Fruit fly (Drosophila melanogaster) whole organism, embryonic: ENCODE results near the gene Pig1.
A peak's percentile ranks its signal among the peaks of the same experiment; 100 is the strongest.

ENCODE experiments used
- ATbp ChIP-seq: fragments of 200-800 bp; sonication (Bioruptor generic); optimal IDR thresholded peaks from 2 replicates; lab custom pipeline; 2017; ENCODE audit warnings: missing biosample characterization, mild to moderate bottlenecking, missing genetic modification characterization, missing genetic modification reagents
- BEAF-32 ChIP-seq: fragments of 200-800 bp; sonication (Bioruptor generic); optimal IDR thresholded peaks from 3 replicates; lab custom pipeline; 2017; ENCODE audit warnings: missing biosample characterization, missing genetic modification characterization, mild to moderate bottlenecking, moderate library complexity, missing genetic modification reagents
- Bgb ChIP-seq: fragments of 200-800 bp; sonication (Bioruptor generic); IDR thresholded peaks from 2 replicates; pipeline ENCODE4 v1.3.6; 2022; ENCODE audit warnings: missing biosample characterization, missing genetic modification characterization; ENCODE audit not compliant: partially characterized antibody
- CG11456 ChIP-seq: fragments of 200-800 bp; sonication (Bioruptor generic); IDR thresholded peaks from 3 replicates; pipeline ENCODE4 v1.3.6; 2022; ENCODE audit warnings: missing biosample characterization, missing genetic modification characterization
- CG12744 ChIP-seq: fragments of 200-800 bp; sonication (Bioruptor generic); optimal IDR thresholded peaks from 2 replicates; lab custom pipeline; 2016; ENCODE audit warnings: missing biosample characterization, missing genetic modification characterization
- CG13287 ChIP-seq: fragments of 200-800 bp; sonication (Bioruptor generic); IDR thresholded peaks from 2 replicates; pipeline ENCODE4 v1.3.6; 2022; ENCODE audit warnings: missing biosample characterization, missing genetic modification characterization; ENCODE audit not compliant: partially characterized antibody
- CG15601 ChIP-seq: fragments of 200-800 bp; sonication (Bioruptor generic); optimal IDR thresholded peaks from 3 replicates; lab custom pipeline; 2019; ENCODE audit warnings: missing biosample characterization, mild to moderate bottlenecking, missing genetic modification characterization, moderate library complexity
- CG2202 ChIP-seq: fragments of 200-800 bp; sonication (Bioruptor generic); optimal IDR thresholded peaks from 2 replicates; lab custom pipeline; 2018; ENCODE audit warnings: missing biosample characterization, mild to moderate bottlenecking, missing genetic modification characterization
- CG2678 ChIP-seq: fragments of 200-800 bp; sonication (Bioruptor generic); optimal IDR thresholded peaks from 3 replicates; lab custom pipeline; 2019; ENCODE audit warnings: missing biosample characterization, mild to moderate bottlenecking, missing genetic modification characterization, moderate library complexity
- CG30403 ChIP-seq: fragments of 200-800 bp; sonication (Bioruptor generic); optimal IDR thresholded peaks from 3 replicates; lab custom pipeline; 2016; ENCODE audit warnings: missing biosample characterization, missing genetic modification characterization
- CG31441 ChIP-seq: fragments of 200-800 bp; sonication (Bioruptor generic); IDR thresholded peaks from 2 replicates; pipeline ENCODE4 v1.3.6; 2022; ENCODE audit warnings: missing biosample characterization, missing genetic modification characterization
- CG3838 ChIP-seq: fragments of 200-800 bp; sonication (Bioruptor generic); optimal IDR thresholded peaks from 3 replicates; lab custom pipeline; 2016; ENCODE audit warnings: missing biosample characterization, missing genetic modification characterization
- CG4328 ChIP-seq: fragments of 200-800 bp; sonication (Bioruptor generic); optimal IDR thresholded peaks from 3 replicates; lab custom pipeline; 2017; ENCODE audit warnings: missing biosample characterization, missing genetic modification reagents, missing genetic modification characterization
- CG4854 ChIP-seq: fragments of 200-800 bp; sonication (Bioruptor generic); optimal IDR thresholded peaks from 2 replicates; lab custom pipeline; 2016; ENCODE audit warnings: missing biosample characterization, missing genetic modification characterization, inconsistent platforms
- CG6683 ChIP-seq: fragments of 200-800 bp; sonication (Bioruptor generic); optimal IDR thresholded peaks from 2 replicates; lab custom pipeline; 2017; ENCODE audit warnings: missing biosample characterization, mild to moderate bottlenecking, missing genetic modification characterization, missing genetic modification reagents
- CG6689 ChIP-seq: fragments of 200-800 bp; sonication (Bioruptor generic); IDR thresholded peaks from 2 replicates; pipeline ENCODE4 v1.3.6; 2022; ENCODE audit warnings: missing biosample characterization, missing genetic modification characterization
- CG6791 ChIP-seq: fragments of 200-800 bp; sonication (Bioruptor generic); IDR thresholded peaks from 3 replicates; pipeline ENCODE4 v1.3.6; 2022; ENCODE audit warnings: missing biosample characterization, missing genetic modification characterization; ENCODE audit not compliant: partially characterized antibody
- CG8478 ChIP-seq: fragments of >200 bp; optimal IDR thresholded peaks from 2 replicates; lab custom pipeline; 2018
- Dbx ChIP-seq: fragments of 200-800 bp; sonication (Bioruptor generic); IDR thresholded peaks from 3 replicates; pipeline ENCODE4 v1.3.6; 2022; ENCODE audit warnings: missing biosample characterization, missing genetic modification characterization
- Drgx ChIP-seq: fragments of 200-800 bp; sonication (Bioruptor generic); IDR thresholded peaks from 2 replicates; pipeline ENCODE4 v1.3.6; 2022; ENCODE audit warnings: missing biosample characterization, missing genetic modification characterization
- Ets97D ChIP-seq: fragments of 200-800 bp; sonication (Bioruptor generic); optimal IDR thresholded peaks from 3 replicates; lab custom pipeline; 2016; ENCODE audit warnings: missing biosample characterization, missing genetic modification characterization
- Fer1 ChIP-seq: fragments of 200-800 bp; sonication (Bioruptor generic); optimal IDR thresholded peaks from 2 replicates; lab custom pipeline; 2017; ENCODE audit warnings: missing biosample characterization, mild to moderate bottlenecking, missing genetic modification characterization
- Fer2 ChIP-seq: fragments of 200-800 bp; sonication (Bioruptor generic); optimal IDR thresholded peaks from 2 replicates; lab custom pipeline; 2018; ENCODE audit warnings: missing biosample characterization, mild to moderate bottlenecking, missing genetic modification characterization, moderate library complexity
- HLH54F ChIP-seq: fragments of 200-800 bp; sonication (Bioruptor generic); optimal IDR thresholded peaks from 3 replicates; lab custom pipeline; 2016; ENCODE audit warnings: missing biosample characterization, missing genetic modification characterization
- Med ChIP-seq: fragments of 200-800 bp; sonication (Bioruptor generic); peaks from one replicate; lab custom pipeline; 2016; ENCODE audit warnings: missing biosample characterization, missing genetic modification characterization, mild to moderate bottlenecking, inconsistent platforms, moderate library complexity
- Neu2 ChIP-seq: fragments of 200-800 bp; sonication (Bioruptor generic); optimal IDR thresholded peaks from 3 replicates; lab custom pipeline; 2016; ENCODE audit warnings: missing biosample characterization, missing genetic modification characterization, borderline replicate concordance
- Sin3A ChIP-seq: fragments of >200 bp; optimal IDR thresholded peaks from 2 replicates; lab custom pipeline; 2018
- Trl ChIP-seq, 3 experiments: fragments of >200 bp in 2 of 3; fragments of 200-800 bp in 1 of 3; sonication (Bioruptor generic) in 1 of 3; optimal IDR thresholded peaks; 2 replicates in 1 of 3; 3 replicates in 2 of 3; lab custom pipeline; 2016 to 2017; ENCODE audit warnings: missing biosample characterization in 1 of 3, missing genetic modification characterization in 1 of 3
- Xbp1 ChIP-seq: fragments of 200-800 bp; sonication (Bioruptor generic); optimal IDR thresholded peaks from 3 replicates; lab custom pipeline; 2016; ENCODE audit warnings: missing biosample characterization, mild to moderate bottlenecking, missing genetic modification characterization
- aop ChIP-seq: fragments of 200-800 bp; sonication (Bioruptor generic); IDR thresholded peaks from 2 replicates; pipeline ENCODE4 v1.3.6; 2022; ENCODE audit warnings: missing biosample characterization, missing genetic modification characterization
- ara ChIP-seq: fragments of 200-800 bp; sonication (Bioruptor generic); IDR thresholded peaks from 2 replicates; pipeline ENCODE4 v1.3.6; 2022; ENCODE audit warnings: missing biosample characterization, missing genetic modification characterization
- ash1 ChIP-seq: fragments of 200-800 bp; sonication (Bioruptor generic); optimal IDR thresholded peaks from 2 replicates; lab custom pipeline; 2018; ENCODE audit warnings: missing biosample characterization, mild to moderate bottlenecking, missing genetic modification characterization
- cg ChIP-seq: fragments of 200-800 bp; sonication (Bioruptor generic); optimal IDR thresholded peaks from 3 replicates; lab custom pipeline; 2019; ENCODE audit warnings: missing biosample characterization, mild to moderate bottlenecking, missing genetic modification characterization, moderate library complexity
- chinmo ChIP-seq: fragments of 200-800 bp; sonication (Bioruptor generic); IDR thresholded peaks from 4 replicates; pipeline ENCODE4 v1.3.6; 2022; ENCODE audit warnings: missing biosample characterization, missing genetic modification characterization; ENCODE audit not compliant: partially characterized antibody
- croc ChIP-seq: fragments of 200-800 bp; sonication (Bioruptor generic); conservative IDR thresholded peaks from 3 replicates; pipeline ENCODE4 v1.3.6; 2022; ENCODE audit warnings: missing biosample characterization, missing genetic modification characterization
- fd3F ChIP-seq: fragments of 200-800 bp; sonication (Bioruptor generic); optimal IDR thresholded peaks from 2 replicates; lab custom pipeline; 2018; ENCODE audit warnings: missing biosample characterization, mild to moderate bottlenecking, missing genetic modification characterization, moderate library complexity
- h ChIP-seq: fragments of >200 bp; optimal IDR thresholded peaks from 2 replicates; lab custom pipeline; 2017
- jumu ChIP-seq: fragments of 200-800 bp; sonication (Bioruptor generic); optimal IDR thresholded peaks from 3 replicates; lab custom pipeline; 2016; ENCODE audit warnings: missing biosample characterization, missing genetic modification characterization
- odd ChIP-seq: fragments of 200-800 bp; sonication (Bioruptor generic); optimal IDR thresholded peaks from 2 replicates; lab custom pipeline; 2017; ENCODE audit warnings: missing biosample characterization, mild to moderate bottlenecking, missing genetic modification characterization
- pros ChIP-seq: fragments of 200-800 bp; sonication (Bioruptor generic); optimal IDR thresholded peaks from 3 replicates; lab custom pipeline; 2019; ENCODE audit warnings: missing biosample characterization, mild to moderate bottlenecking, missing genetic modification characterization, moderate library complexity
- repo ChIP-seq: fragments of 200-800 bp; sonication (Bioruptor generic); optimal IDR thresholded peaks from 2 replicates; lab custom pipeline; 2016; ENCODE audit warnings: missing biosample characterization, missing genetic modification characterization
- sim ChIP-seq: fragments of 200-800 bp; sonication (Bioruptor generic); IDR thresholded peaks from 2 replicates; pipeline ENCODE4 v1.3.6; 2022; ENCODE audit warnings: missing biosample characterization, missing genetic modification characterization
- stwl ChIP-seq: fragments of 200-800 bp; sonication (Bioruptor generic); optimal IDR thresholded peaks from 3 replicates; lab custom pipeline; 2018; ENCODE audit warnings: missing biosample characterization, mild to moderate bottlenecking, missing genetic modification characterization, moderate library complexity
- sug ChIP-seq: fragments of 200-800 bp; optimal IDR thresholded peaks from 2 replicates; lab custom pipeline; 2019; ENCODE audit warnings: missing biosample characterization, mild to moderate bottlenecking, missing genetic modification characterization, moderate library complexity
- tgo ChIP-seq: fragments of 200-800 bp; sonication (Bioruptor generic); IDR thresholded peaks from 3 replicates; pipeline ENCODE4 v1.3.6; 2022; ENCODE audit warnings: missing biosample characterization, missing genetic modification characterization
- tio ChIP-seq: fragments of 200-800 bp; sonication (Bioruptor generic); optimal IDR thresholded peaks from 2 replicates; lab custom pipeline; 2017; ENCODE audit warnings: missing biosample characterization, missing genetic modification characterization, inconsistent platforms
- vnd ChIP-seq: fragments of 200-800 bp; sonication (Bioruptor generic); IDR thresholded peaks from 3 replicates; pipeline ENCODE4 v1.3.6; 2022; ENCODE audit warnings: missing biosample characterization, missing genetic modification characterization; ENCODE audit not compliant: partially characterized antibody
- wek ChIP-seq: fragments of 200-800 bp; sonication (Bioruptor generic); optimal IDR thresholded peaks from 3 replicates; lab custom pipeline; 2018; ENCODE audit warnings: missing biosample characterization, mild to moderate bottlenecking, missing genetic modification characterization, moderate library complexity
- wor ChIP-seq: fragments of 200-800 bp; sonication (Bioruptor generic); IDR thresholded peaks from 2 replicates; pipeline ENCODE4 v1.3.6; 2022; ENCODE audit warnings: missing biosample characterization, missing genetic modification characterization

Gene Pig1

dm6 chrX:3255569-3256309 is 6.7 kb upstream of the Pig1 start (continued):
- TF ChIP-seq Neu2 (GFP tag; lab: Kevin White, UChicago) (peak; percentile 79), odd (GFP tag; lab: Kevin White, UChicago) (peak; percentile 96), CG12744 (GFP tag; lab: Kevin White, UChicago) (peak; percentile 92), Xbp1 (GFP tag; lab: Kevin White, UChicago) (peak; percentile 95), sug (peak; percentile 87), CG2202 (tag; lab: Kevin White, UChicago) (peak; percentile 60), wek (peak; percentile 51), croc (peak; percentile 89), Bgb (GFP tag; lab: Robert Waterston, UW) (peak; percentile 24; the same call in 1 of the 2 replicates), chinmo (peak; percentile 54; the same call in 1 of the 4 replicates), Fer1 (peak; percentile 98), Ets97D (GFP tag; lab: Kevin White, UChicago) (peak; percentile 73), HLH54F (GFP tag; lab: Kevin White, UChicago) (peak; percentile 94), CG6689 (GFP tag; lab: Robert Waterston, UW) (peak; percentile 95), ara (GFP tag; lab: Robert Waterston, UW) (peak; percentile 77), stwl (tag; lab: Kevin White, UChicago) (no peak), CG4854 (GFP tag; lab: Kevin White, UChicago) (peak; percentile 93), tio (GFP tag; lab: Kevin White, UChicago) (peak; percentile 96), Fer2 (tag; lab: Kevin White, UChicago) (peak; percentile 92), CG4328 (GFP tag; lab: Kevin White, UChicago) (peak; percentile 95), aop (GFP tag; lab: Robert Waterston, UW) (no peak), CG6683 (GFP tag; lab: Kevin White, UChicago) (peak; percentile 95), tgo (GFP tag; lab: Robert Waterston, UW) (peak; percentile 93), pros (GFP tag; lab: Kevin White, UChicago) (no peak), Sin3A (lab: Kevin White, UChicago) (no peak), Trl (optimal IDR thresholded peaks at IDR 0.05; lab: Kevin White, UChicago) (no peak), Trl (GFP tag; optimal IDR thresholded peaks at IDR 0.05; lab: Kevin White, UChicago) (peak; percentile 83), CG11456 (peak; percentile 92), CG31441 (GFP tag; lab: Robert Waterston, UW) (peak; percentile 98), CG30403 (GFP tag; lab: Kevin White, UChicago) (peak; percentile 97), cg (GFP tag; lab: Kevin White, UChicago) (no peak), ash1 (GFP tag; lab: Kevin White, UChicago) (no peak), Dbx (GFP tag; lab: Robert Waterston, UW) (peak; percentile 95), wor (GFP tag; lab: Robert Waterston, UW) (peak; percentile 91), jumu (GFP tag; lab: Kevin White, UChicago) (peak; percentile 86), CG15601 (tag; lab: Kevin White, UChicago) (peak; percentile 82), vnd (GFP tag; lab: Robert Waterston, UW) (no peak), CG13287 (GFP tag; lab: Robert Waterston, UW) (peak; percentile 39; the same call in 1 of the 2 replicates), Drgx (GFP tag; lab: Robert Waterston, UW) (peak; percentile 92), repo (GFP tag; lab: Kevin White, UChicago) (peak; percentile 88), fd3F (GFP tag; lab: Kevin White, UChicago) (peak; percentile 94), ATbp (peak; percentile 92), BEAF-32 (GFP tag; lab: Kevin White, UChicago) (no peak), CG2678 (peak; percentile 98), Med (GFP tag; lab: Kevin White, UChicago) (peak; percentile 95), CG6791 (0 out of 3 replicates have a peak, but pooled peaks have one; percentile 27), CG8478 (no peak), sim (peak; percentile 71; the same call in 1 of the 2 replicates), h (lab: Kevin White, UChicago) (no peak), CG3838 (GFP tag; lab: Kevin White, UChicago) (peak; percentile 84)
